Worm (Caenorhabditis elegans): ENCODE measurements around the gene wdr-5.1.
"Not testable (repeated sequence)": the region's sequence is repeated elsewhere in the genome, so short reads cannot be mapped to it uniquely, and the experiment has no call there.

DNA sequence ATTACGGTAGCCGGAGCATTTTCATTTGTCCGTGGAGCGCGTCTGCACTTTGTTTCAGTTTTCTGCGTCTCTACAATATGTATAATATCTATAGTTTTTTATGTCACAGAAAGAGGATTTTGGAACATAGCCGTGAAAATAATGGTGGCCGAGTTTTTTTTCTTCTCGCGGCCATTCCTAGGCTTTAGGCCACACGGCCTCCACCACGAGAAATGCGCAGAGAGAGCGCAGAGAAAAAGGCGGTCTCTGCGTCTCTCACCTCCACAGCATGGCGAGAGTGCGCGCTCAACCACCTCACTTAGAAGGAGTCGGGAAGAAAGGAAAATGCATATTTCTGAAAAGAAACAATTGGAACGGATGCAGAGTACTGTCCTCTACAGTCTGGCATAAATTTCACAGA is 9.7 kb upstream of the wdr-5.1 start:
- not testable (repeated sequence) for TF ChIP-seq flt-1 (GFP tag; IDR thresholded peaks at IDR 0.05)
- TF ChIP-seq ref-1 (GFP tag; conservative IDR thresholded peaks at IDR 0.05) (0 out of 2 replicates have a peak, but pooled peaks have one; percentile 15), klf-2 (GFP tag; conservative IDR thresholded peaks at IDR 0.05) (peak; percentile 54; the same call in 1 of the 2 replicates)

Measured in whole organism, midembryonic.